Worm (Caenorhabditis elegans) whole organism, mixed stage, embryonic: ENCODE measurements around the gene lite-1.

Experiments
- M03D4.4 ChIP-seq: sonication (generic microtip); optimal IDR thresholded peaks from 2 replicates; lab custom pipeline; 2017; ENCODE audit warnings: mild to moderate bottlenecking, missing genetic modification characterization, missing compliant biosample characterization
- bed-3 ChIP-seq: fragments of 200-800 bp; sonication (Bioruptor generic); optimal IDR thresholded peaks from 3 replicates; lab custom pipeline; 2018; ENCODE audit warnings: mild to moderate bottlenecking, missing genetic modification characterization, moderate library complexity, missing compliant biosample characterization
- blmp-1 ChIP-seq: fragments of 150-350 bp; optimal IDR thresholded peaks from 2 replicates; lab custom pipeline; 2014; ENCODE audit warnings: missing biosample characterization, missing genetic modification characterization
- ceh-43 ChIP-seq: fragments of 200-800 bp; sonication (Bioruptor generic); optimal IDR thresholded peaks from 2 replicates; lab custom pipeline; 2018; ENCODE audit warnings: mild to moderate bottlenecking, missing genetic modification characterization, moderate library complexity, missing compliant biosample characterization
- ceh-83 ChIP-seq: fragments of 200-800 bp; sonication (Bioruptor generic); optimal IDR thresholded peaks from 2 replicates; lab custom pipeline; 2018; ENCODE audit warnings: mild to moderate bottlenecking, missing genetic modification characterization, missing compliant biosample characterization
- ces-1 ChIP-seq: fragments of 150-350 bp; optimal IDR thresholded peaks from 2 replicates; lab custom pipeline; 2014; ENCODE audit warnings: missing biosample characterization, missing genetic modification reagents, missing genetic modification characterization
- cnd-1 ChIP-seq: fragments of 200-800 bp; sonication (Bioruptor generic); optimal IDR thresholded peaks from 2 replicates; lab custom pipeline; 2018; ENCODE audit warnings: mild to moderate bottlenecking, missing genetic modification characterization, missing compliant biosample characterization
- drap-1 ChIP-seq: fragments of 200-800 bp; sonication (Bioruptor generic); optimal IDR thresholded peaks from 3 replicates; lab custom pipeline; 2018; ENCODE audit warnings: mild to moderate bottlenecking, missing genetic modification characterization, missing compliant biosample characterization
- elt-1 ChIP-seq: sonication (generic microtip); optimal IDR thresholded peaks from 2 replicates; lab custom pipeline; 2017; ENCODE audit warnings: missing genetic modification characterization, mild to moderate bottlenecking, missing compliant biosample characterization, antibody characterized with exemption, moderate library complexity, borderline replicate concordance; ENCODE audit not compliant: insufficient read depth
- elt-3 ChIP-seq: fragments of 150-350 bp; optimal IDR thresholded peaks from 2 replicates; lab custom pipeline; 2014; ENCODE audit warnings: missing biosample characterization, missing genetic modification characterization
- flh-1 ChIP-seq: fragments of 200-800 bp; sonication (Bioruptor generic); optimal IDR thresholded peaks from 2 replicates; lab custom pipeline; 2018; ENCODE audit warnings: mild to moderate bottlenecking, missing genetic modification characterization, moderate library complexity, missing compliant biosample characterization
- ham-2 ChIP-seq: fragments of 200-800 bp; sonication (Bioruptor generic); optimal IDR thresholded peaks from 2 replicates; lab custom pipeline; 2018; ENCODE audit warnings: mild to moderate bottlenecking, missing genetic modification characterization, missing compliant biosample characterization
- hlh-1 ChIP-seq: fragments of 150-350 bp; optimal IDR thresholded peaks from 2 replicates; lab custom pipeline; 2014; ENCODE audit warnings: missing biosample characterization, missing genetic modification reagents, missing genetic modification characterization
- lin-32 ChIP-seq: fragments of 200-800 bp; sonication (Bioruptor generic); optimal IDR thresholded peaks from 2 replicates; lab custom pipeline; 2018; ENCODE audit warnings: mild to moderate bottlenecking, missing genetic modification characterization, missing compliant biosample characterization
- mab-5 ChIP-seq: fragments of 150-350 bp; optimal IDR thresholded peaks from 2 replicates; lab custom pipeline; 2014; ENCODE audit warnings: missing biosample characterization, missing genetic modification characterization
- mep-1 ChIP-seq: fragments of 150-350 bp; optimal IDR thresholded peaks from 2 replicates; lab custom pipeline; 2017; ENCODE audit warnings: missing biosample characterization, missing genetic modification reagents, missing genetic modification characterization, inconsistent platforms
- mls-2 ChIP-seq: sonication (generic microtip); optimal IDR thresholded peaks from 2 replicates; lab custom pipeline; 2016; ENCODE audit warnings: mild to moderate bottlenecking, missing genetic modification characterization, moderate library complexity, missing compliant biosample characterization
- nhr-2 ChIP-seq: fragments of 150-350 bp; optimal IDR thresholded peaks from 2 replicates; lab custom pipeline; 2014; ENCODE audit warnings: missing biosample characterization, missing genetic modification characterization
- nhr-237 ChIP-seq: fragments of 150-350 bp; optimal IDR thresholded peaks from 2 replicates; lab custom pipeline; 2014; ENCODE audit warnings: missing biosample characterization, missing genetic modification characterization
- nhr-28 ChIP-seq: fragments of 150-350 bp; optimal IDR thresholded peaks from 2 replicates; lab custom pipeline; 2014; ENCODE audit warnings: missing biosample characterization, missing genetic modification characterization
- nhr-76 ChIP-seq: sonication (generic microtip); optimal IDR thresholded peaks from 2 replicates; lab custom pipeline; 2017; ENCODE audit warnings: missing biosample characterization, missing genetic modification characterization
- pha-4 ChIP-seq: fragments of 150-350 bp; optimal IDR thresholded peaks from 2 replicates; lab custom pipeline; 2018; ENCODE audit warnings: missing biosample characterization, missing genetic modification reagents, missing genetic modification characterization
- sem-2 ChIP-seq: fragments of 200-800 bp; sonication (Bioruptor generic); optimal IDR thresholded peaks from 2 replicates; lab custom pipeline; 2018; ENCODE audit warnings: mild to moderate bottlenecking, missing genetic modification characterization, missing compliant biosample characterization
- snpc-4 ChIP-seq: fragments of 150-350 bp; optimal IDR thresholded peaks from 2 replicates; lab custom pipeline; 2014; ENCODE audit warnings: missing biosample characterization, missing genetic modification characterization
- sptf-1 ChIP-seq: sonication (generic microtip); optimal IDR thresholded peaks from 2 replicates; lab custom pipeline; 2017; ENCODE audit warnings: mild to moderate bottlenecking, missing genetic modification characterization, moderate library complexity, missing compliant biosample characterization
- tbx-8 ChIP-seq: fragments of 200-800 bp; sonication (Bioruptor generic); optimal IDR thresholded peaks from 2 replicates; lab custom pipeline; 2018; ENCODE audit warnings: mild to moderate bottlenecking, missing genetic modification characterization, moderate library complexity, missing compliant biosample characterization
- unc-120 ChIP-seq: sonication (generic microtip); optimal IDR thresholded peaks from 2 replicates; lab custom pipeline; 2017; ENCODE audit warnings: missing genetic modification characterization, missing compliant biosample characterization; ENCODE audit not compliant: poor library complexity, severe bottlenecking
- unc-39 ChIP-seq: fragments of 150-350 bp; optimal IDR thresholded peaks from 2 replicates; lab custom pipeline; 2014; ENCODE audit warnings: missing biosample characterization, missing genetic modification characterization
- unc-62 ChIP-seq: fragments of 150-350 bp; optimal IDR thresholded peaks from 2 replicates; lab custom pipeline; 2014; ENCODE audit warnings: missing biosample characterization, missing genetic modification reagents, missing genetic modification characterization
- zip-8 ChIP-seq: fragments of 150-350 bp; optimal IDR thresholded peaks from 2 replicates; lab custom pipeline; 2014; ENCODE audit warnings: missing biosample characterization, missing genetic modification characterization

Gene lite-1

ce11 chrX:6240640-6241033, 10.1 kb upstream of the lite-1 start, which contains the start of gene got-2.2:
got-2.2 (plus strand) TSS chrX:6240983.
- TF ChIP-seq bed-3 (GFP tag; lab: Kevin White, UChicago) (no peak), cnd-1 (tag; lab: Kevin White, UChicago) (no peak), mep-1 (no peak), mls-2 (no peak), unc-39 (no peak), sem-2 (GFP tag; lab: Kevin White, UChicago) (no peak), elt-3 (tag; lab: Kevin White, UChicago) (no peak), pha-4 (tag; lab: Kevin White, UChicago) (no peak), flh-1 (no peak), snpc-4 (tag; lab: Kevin White, UChicago) (no peak), mab-5 (no peak), hlh-1 (tag; lab: Kevin White, UChicago) (no peak), ham-2 (GFP tag; lab: Kevin White, UChicago) (no peak), ceh-43 (GFP tag; lab: Kevin White, UChicago) (no peak), unc-120 (tag; lab: Kevin White, UChicago) (no peak), elt-1 (tag; lab: Kevin White, UChicago) (no peak), lin-32 (GFP tag; lab: Kevin White, UChicago) (no peak)

- peak; percentile 69 for TF ChIP-seq hlh-1 (tag; lab: Kevin White, UChicago)
- TF ChIP-seq lin-32 (GFP tag; lab: Kevin White, UChicago): no peak
- TF ChIP-seq ces-1 (GFP tag; lab: Kevin White, UChicago): no peak
- TF ChIP-seq elt-3 (tag; lab: Kevin White, UChicago): no peak
- TF ChIP-seq mls-2: no peak
- peak; percentile 20 for TF ChIP-seq nhr-2 (tag; lab: Kevin White, UChicago)
- no peak for TF ChIP-seq blmp-1 (tag; lab: Kevin White, UChicago)
- TF ChIP-seq unc-120 (tag; lab: Kevin White, UChicago): no peak
- no peak for TF ChIP-seq mab-5
- TF ChIP-seq cnd-1 (tag; lab: Kevin White, UChicago): no peak
- TF ChIP-seq sptf-1 (tag; lab: Kevin White, UChicago): no peak
- no peak for TF ChIP-seq nhr-28 (tag; lab: Kevin White, UChicago)
Measured at ce11 chrX:6239927-6240639, 9.5 kb upstream of the lite-1 start.

- TF ChIP-seq nhr-237: no peak
- peak; percentile 77 for TF ChIP-seq elt-1 (tag; lab: Kevin White, UChicago)
Measured at ce11 chrX:6238973-6239372, 8.4 kb upstream of the lite-1 start, which contains the start of gene rml-3. rml-3 (minus strand) TSS chrX:6239065.

- TF ChIP-seq tbx-8: no peak
- TF ChIP-seq ceh-83 (GFP tag; lab: Kevin White, UChicago): no peak
- no peak for TF ChIP-seq elt-3 (tag; lab: Kevin White, UChicago)
- no peak for TF ChIP-seq mab-5
- no peak for TF ChIP-seq flh-1
- TF ChIP-seq sptf-1 (tag; lab: Kevin White, UChicago): no peak
- TF ChIP-seq M03D4.4 (tag; lab: Kevin White, UChicago): no peak
- TF ChIP-seq nhr-28 (tag; lab: Kevin White, UChicago): no peak
- TF ChIP-seq drap-1 (GFP tag; lab: Kevin White, UChicago): no peak
- no peak for TF ChIP-seq zip-8 (tag; lab: Kevin White, UChicago)
- no peak for TF ChIP-seq unc-62 (GFP tag; lab: Kevin White, UChicago)
- no peak for TF ChIP-seq unc-39
- no peak for TF ChIP-seq nhr-76 (tag; lab: Kevin White, UChicago)
- no peak for TF ChIP-seq mls-2
- TF ChIP-seq nhr-237: no peak
- TF ChIP-seq sem-2 (GFP tag; lab: Kevin White, UChicago): no peak
- TF ChIP-seq mep-1: no peak
Measured at ce11 chrX:6235443-6235842, 4.9 kb upstream of the lite-1 start, which contains the start of gene hsp-43. hsp-43 (minus strand) TSS chrX:6235543.
